Worm (Caenorhabditis elegans): ENCODE results near the gene dod-3.

DNA sequence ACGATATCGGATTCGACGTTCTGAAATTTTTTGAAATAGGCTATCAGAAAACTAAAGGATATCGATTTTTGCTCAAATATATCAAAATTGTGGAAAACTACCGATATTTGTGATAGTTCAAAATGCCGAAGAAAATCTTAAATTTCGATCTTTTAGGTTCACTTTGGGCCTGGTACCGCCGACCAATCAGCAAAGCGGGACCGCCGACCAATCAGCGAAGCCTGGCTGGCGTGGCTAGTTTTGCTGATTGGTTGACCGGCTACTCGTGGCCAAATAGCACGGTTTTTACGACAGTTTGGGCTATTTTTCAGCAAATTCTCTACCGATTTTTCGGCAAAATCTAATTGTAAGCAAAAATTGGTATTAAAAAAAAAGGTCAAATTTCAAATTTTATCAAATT is 20.7 kb downstream of the dod-3 start:
- TF ChIP-seq ceh-34 (tag; optimal IDR thresholded peaks at IDR 0.05), result no peak
- TF ChIP-seq Y22D7AL.16 (tag; optimal IDR thresholded peaks at IDR 0.05), result no peak
- TF ChIP-seq lin-11 (tag; optimal IDR thresholded peaks at IDR 0.05), result no peak
